Fruit fly (Drosophila melanogaster): ENCODE results near the gene CG32982.

CG32982 gene

DNA sequence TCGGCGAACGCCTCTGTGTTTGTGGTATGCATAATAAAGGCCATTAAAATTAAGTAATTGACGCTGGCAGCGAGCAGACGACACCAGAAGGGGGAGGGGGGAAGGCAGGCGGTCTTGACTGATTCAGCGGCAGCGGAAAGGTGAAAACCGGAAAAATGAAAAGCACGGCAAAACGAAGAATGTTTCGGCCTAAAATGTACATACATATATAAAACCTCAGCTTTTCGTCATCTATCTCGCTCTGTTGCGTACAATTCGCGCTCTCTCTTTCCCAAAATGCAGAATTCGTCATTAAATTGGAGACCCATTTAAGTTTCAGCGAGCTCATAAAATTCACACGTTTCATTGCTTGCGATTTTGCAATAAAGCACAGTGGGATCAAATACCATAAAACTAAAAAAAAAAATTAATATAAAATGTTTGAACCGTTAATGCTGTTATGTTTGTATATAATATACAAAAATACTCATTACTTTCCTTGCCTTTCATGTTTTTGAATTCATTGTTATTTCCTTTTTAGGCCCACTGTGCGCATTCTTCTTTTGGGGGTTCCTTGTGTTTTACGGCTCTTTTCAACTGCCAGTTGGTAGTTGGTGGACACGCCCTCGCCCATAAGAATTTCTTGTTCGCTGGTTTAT lies 42.6 kb downstream of the CG32982 start (continued):
- peak; percentile 61 for TF ChIP-seq CG12659 (GFP tag; optimal IDR thresholded peaks at IDR 0.05)
- peak; percentile 64 for TF ChIP-seq BtbVII (GFP tag; optimal IDR thresholded peaks at IDR 0.05)
- no peak for TF ChIP-seq B-H2 (GFP tag; optimal IDR thresholded peaks at IDR 0.05)
- no peak for TF ChIP-seq CG1647 (GFP tag; optimal IDR thresholded peaks at IDR 0.05)
- peak; percentile 66 for TF ChIP-seq nom (GFP tag; optimal IDR thresholded peaks at IDR 0.05)
- peak; percentile 57; the same call in 1 of the 3 replicates for TF ChIP-seq gce (GFP tag; IDR thresholded peaks at IDR 0.05)
- TF ChIP-seq H15 (GFP tag; IDR thresholded peaks at IDR 0.05) = peak; percentile 68
- no peak for TF ChIP-seq CG17912 (GFP tag; optimal IDR thresholded peaks at IDR 0.05)
- peak; percentile 45 for TF ChIP-seq ewg (GFP tag; optimal IDR thresholded peaks at IDR 0.05)
- TF ChIP-seq chif (GFP tag; optimal IDR thresholded peaks at IDR 0.05) = peak in 1 of 2 experiments; percentile 34
- peak; percentile 80 for TF ChIP-seq CG17328 (GFP tag; IDR thresholded peaks at IDR 0.05)
- TF ChIP-seq NC2β (GFP tag; optimal IDR thresholded peaks at IDR 0.05) = peak; percentile 20
- peak; percentile 68 for TF ChIP-seq CG10267 (tag; optimal IDR thresholded peaks at IDR 0.05)
- peak; percentile 13; the same call in 1 of the 2 replicates for TF ChIP-seq CG4360 (GFP tag; IDR thresholded peaks at IDR 0.05)
- no peak for TF ChIP-seq ftz-f1 (GFP tag; optimal IDR thresholded peaks at IDR 0.05)
- TF ChIP-seq al (GFP tag; IDR thresholded peaks at IDR 0.05) = peak; percentile 67
- peak; percentile 75 for TF ChIP-seq H2.0 (GFP tag; IDR thresholded peaks at IDR 0.05)
- peak; percentile 60 for TF ChIP-seq dmrt11E (tag; optimal IDR thresholded peaks at IDR 0.05)
- TF ChIP-seq chinmo (GFP tag; IDR thresholded peaks at IDR 0.05; ENCODE audit: partially characterized antibody) = no peak
- no peak for TF ChIP-seq pfk (GFP tag; optimal IDR thresholded peaks at IDR 0.05)
- peak; percentile 22 for TF ChIP-seq NfI (GFP tag; optimal IDR thresholded peaks at IDR 0.05)
- peak; percentile 61 for TF ChIP-seq CG10366 (GFP tag; IDR thresholded peaks at IDR 0.05)
- TF ChIP-seq mirr (GFP tag; optimal IDR thresholded peaks at IDR 0.05) = no peak
- TF ChIP-seq Ravus (GFP tag; IDR thresholded peaks at IDR 0.05) = no peak
- TF ChIP-seq dati (GFP tag; IDR thresholded peaks at IDR 0.05) = peak; percentile 25; the same call in 1 of the 2 replicates
- TF ChIP-seq Sox100B (GFP tag; optimal IDR thresholded peaks at IDR 0.05) = peak; percentile 58
- TF ChIP-seq CG9817 (tag; optimal IDR thresholded peaks at IDR 0.05) = peak; percentile 57
- peak; percentile 10 for TF ChIP-seq Usf (GFP tag; optimal IDR thresholded peaks at IDR 0.05)
- no peak for TF ChIP-seq Lpt (GFP tag; optimal IDR thresholded peaks at IDR 0.05)
- peak; percentile 54 for TF ChIP-seq CG7271 (tag; optimal IDR thresholded peaks at IDR 0.05)
- TF ChIP-seq Side (GFP tag; optimal IDR thresholded peaks at IDR 0.05) = no peak
- TF ChIP-seq nerfin-1 (tag; optimal IDR thresholded peaks at IDR 0.05) = peak; percentile 25
- TF ChIP-seq CG13624 (GFP tag; optimal IDR thresholded peaks at IDR 0.05) = peak; percentile 30
- peak; percentile 54; the same call in 1 of the 2 replicates for TF ChIP-seq Ada2b (GFP tag; IDR thresholded peaks at IDR 0.05)
- no peak; the same call in 1 of the 2 replicates for TF ChIP-seq dimm (GFP tag; IDR thresholded peaks at IDR 0.05)
- TF ChIP-seq repo (GFP tag; optimal IDR thresholded peaks at IDR 0.05) = peak; percentile 9
- TF ChIP-seq CG5180 (GFP tag; optimal IDR thresholded peaks at IDR 0.05) = peak; percentile 10
- peak; percentile 80 for TF ChIP-seq CG10979 (tag; optimal IDR thresholded peaks at IDR 0.05)
- TF ChIP-seq CG15601 (tag; optimal IDR thresholded peaks at IDR 0.05) = peak; percentile 45
- peak; percentile 51; the same call in 1 of the 2 replicates for TF ChIP-seq chm (GFP tag; IDR thresholded peaks at IDR 0.05)
- TF ChIP-seq salm (tag; optimal IDR thresholded peaks at IDR 0.05) = peak; percentile 47
- TF ChIP-seq lov (optimal IDR thresholded peaks at IDR 0.05) = no peak
- 0 out of 3 replicates have a peak, but pooled peaks have one; percentile 57 for TF ChIP-seq lov (GFP tag; IDR thresholded peaks at IDR 0.05)
- TF ChIP-seq knrl (GFP tag; IDR thresholded peaks at IDR 0.05; ENCODE audit: partially characterized antibody) = no peak
- TF ChIP-seq phol (tag; optimal IDR thresholded peaks at IDR 0.05) = peak; percentile 74
- TF ChIP-seq pho (GFP tag; optimal IDR thresholded peaks at IDR 0.05) = peak; percentile 21
- peak; percentile 74 for TF ChIP-seq CG18262 (tag; optimal IDR thresholded peaks at IDR 0.05)
- TF ChIP-seq Rx (GFP tag; IDR thresholded peaks at IDR 0.05) = peak; percentile 44; the same call in 1 of the 2 replicates
- peak; percentile 19 for TF ChIP-seq HLH54F (GFP tag; optimal IDR thresholded peaks at IDR 0.05)

Measured in whole organism, embryonic.